Worm (Caenorhabditis elegans) whole organism, midembryonic: Measurements from ENCODE around the gene srg-22.
"Not testable (repeated sequence)": the region's sequence is repeated elsewhere in the genome, so short reads cannot be mapped to it uniquely, and the experiment has no call there.

Source experiments
- T22C8.4 ChIP-seq: fragments of 200-800 bp; sonication (Bioruptor generic); IDR thresholded peaks from 2 replicates; pipeline ENCODE4 v1.3.6; 2022; ENCODE audit warnings: missing genetic modification characterization, missing compliant biosample characterization
- cog-1 ChIP-seq: sonication (generic microtip); optimal IDR thresholded peaks from 2 replicates; lab custom pipeline; 2016; ENCODE audit warnings: missing genetic modification characterization, missing compliant biosample characterization
- flt-1 ChIP-seq: fragments of 200-800 bp; sonication (Bioruptor generic); IDR thresholded peaks from 2 replicates; pipeline ENCODE4 v1.3.6; 2022; ENCODE audit warnings: missing genetic modification characterization, missing compliant biosample characterization
- klf-2 ChIP-seq: fragments of 200-800 bp; sonication (Bioruptor generic); conservative IDR thresholded peaks from 2 replicates; pipeline ENCODE4 v1.3.6; 2022; ENCODE audit warnings: missing genetic modification reagents, missing genetic modification characterization, missing compliant biosample characterization
- med-1 ChIP-seq: sonication (generic microtip); optimal IDR thresholded peaks from 2 replicates; lab custom pipeline; 2017; ENCODE audit warnings: missing genetic modification characterization, mild to moderate bottlenecking, missing compliant biosample characterization, antibody characterized with exemption, missing genetic modification reagents; ENCODE audit not compliant: insufficient read depth
- ref-1 ChIP-seq: fragments of 200-800 bp; sonication (Bioruptor generic); conservative IDR thresholded peaks from 2 replicates; pipeline ENCODE4 v1.3.6; 2022; ENCODE audit warnings: missing genetic modification reagents, missing genetic modification characterization, missing compliant biosample characterization
- tab-1 ChIP-seq: fragments of 200-800 bp; sonication (Bioruptor generic); IDR thresholded peaks from 2 replicates; pipeline ENCODE4 v1.3.6; 2022; ENCODE audit warnings: missing genetic modification characterization, missing compliant biosample characterization
- ztf-23 ChIP-seq: fragments of 200-800 bp; sonication (Bioruptor generic); IDR thresholded peaks from 2 replicates; pipeline ENCODE4 v1.3.6; 2022; ENCODE audit warnings: missing genetic modification reagents, missing genetic modification characterization, missing compliant biosample characterization
- ztf-29 ChIP-seq: fragments of 200-800 bp; sonication (Bioruptor generic); IDR thresholded peaks from 2 replicates; pipeline ENCODE4 v1.3.6; 2022; ENCODE audit warnings: missing genetic modification reagents, missing genetic modification characterization, missing compliant biosample characterization

srg-22 gene

ce11 chrII:3093352-3093751 lies at the start of gene srg-22:
srg-22 (minus strand) TSS chrII:3093452.
- TF ChIP-seq flt-1: no peak
- no peak for TF ChIP-seq klf-2
- TF ChIP-seq tab-1: no peak
- TF ChIP-seq cog-1: no peak
- TF ChIP-seq ztf-29 (GFP tag; lab: Robert Waterston, UW): no peak
- no peak for TF ChIP-seq T22C8.4 (GFP tag; lab: Robert Waterston, UW)
- no peak for TF ChIP-seq med-1 (GFP tag; lab: Kevin White, UChicago)
- no peak for TF ChIP-seq ztf-23 (GFP tag; lab: Robert Waterston, UW)
- TF ChIP-seq ref-1: no peak

ce11 chrII:3142855-3143254 lies 49.6 kb upstream of the srg-22 start, which contains the start of gene sri-42:
sri-42 (minus strand) TSS chrII:3142955.
- not testable (repeated sequence) for TF ChIP-seq ref-1, klf-2, tab-1

ce11 chrII:3137804-3138203 lies 44.6 kb upstream of the srg-22 start, which contains the start of gene sri-54:
sri-54 (minus strand) TSS chrII:3137904.
- TF ChIP-seq ztf-23 (GFP tag; lab: Robert Waterston, UW) (no peak), klf-2 (no peak), cog-1 (no peak), ztf-29 (GFP tag; lab: Robert Waterston, UW) (no peak), med-1 (GFP tag; lab: Kevin White, UChicago) (no peak), ref-1 (no peak), T22C8.4 (GFP tag; lab: Robert Waterston, UW) (no peak), tab-1 (no peak), flt-1 (no peak)

DNA sequence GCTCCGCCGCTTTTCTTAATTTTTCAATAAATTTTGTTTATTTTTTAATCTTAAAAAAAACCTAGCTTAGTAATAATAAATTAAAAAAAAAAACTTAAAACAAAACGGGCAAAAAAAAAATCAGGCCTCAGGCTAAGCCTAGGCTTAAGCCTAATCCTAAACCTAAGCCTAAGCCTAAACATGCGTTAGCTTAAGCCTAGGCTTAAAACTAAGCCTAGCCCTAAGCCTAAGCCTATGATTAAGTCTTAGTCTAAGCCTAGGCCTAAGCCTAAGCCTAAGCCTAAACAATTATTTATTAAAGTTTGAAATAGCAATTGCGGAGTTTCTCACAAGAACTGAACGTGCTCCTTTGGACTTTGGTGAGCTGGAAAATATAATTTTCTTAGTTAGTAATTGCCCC lies 42.0 kb upstream of the srg-22 start:
- TF ChIP-seq ztf-29 (GFP tag; lab: Robert Waterston, UW) (peak; percentile 20; the same call in 1 of the 2 replicates), klf-2 (no peak), ztf-23 (GFP tag; lab: Robert Waterston, UW) (no peak)

DNA sequence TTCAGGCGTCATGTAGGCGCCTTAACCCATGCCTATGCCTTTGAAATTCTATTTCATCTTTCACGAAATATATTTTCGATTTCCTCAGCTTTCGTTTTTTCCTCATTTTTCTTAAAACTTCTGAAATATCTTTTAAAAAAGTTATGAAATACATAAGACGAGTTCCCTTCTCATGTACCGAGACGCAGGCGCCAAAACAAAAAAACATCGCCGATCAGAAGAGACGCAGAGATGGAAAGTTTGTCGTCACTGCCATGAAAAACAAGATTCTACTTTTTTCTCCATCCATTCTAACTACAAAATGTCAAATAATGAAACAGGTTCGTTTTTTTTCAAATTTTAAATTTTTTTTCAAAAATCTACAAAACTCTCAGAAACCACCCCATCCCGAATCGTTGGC lies 35.8 kb upstream of the srg-22 start, which contains the start of gene chil-24:
TSS of gene chil-24 (plus strand) at position 156 of the 400 bp plus-strand sequence.
- no peak for TF ChIP-seq flt-1
- TF ChIP-seq T22C8.4 (GFP tag; lab: Robert Waterston, UW): no peak
- TF ChIP-seq klf-2: no peak
- TF ChIP-seq med-1 (GFP tag; lab: Kevin White, UChicago): no peak
- TF ChIP-seq ztf-23 (GFP tag; lab: Robert Waterston, UW): no peak
- TF ChIP-seq cog-1: no peak
- no peak for TF ChIP-seq tab-1
- TF ChIP-seq ztf-29 (GFP tag; lab: Robert Waterston, UW): no peak
- TF ChIP-seq ref-1: no peak

- 0 out of 2 replicates have a peak, but pooled peaks have one; percentile 32 for TF ChIP-seq ztf-23 (GFP tag; lab: Robert Waterston, UW)
Observed at ce11 chrII:3126741-3127140, 33.5 kb upstream of the srg-22 start, which contains the start of gene ins-31. ins-31 (plus strand) TSS chrII:3127041.

DNA sequence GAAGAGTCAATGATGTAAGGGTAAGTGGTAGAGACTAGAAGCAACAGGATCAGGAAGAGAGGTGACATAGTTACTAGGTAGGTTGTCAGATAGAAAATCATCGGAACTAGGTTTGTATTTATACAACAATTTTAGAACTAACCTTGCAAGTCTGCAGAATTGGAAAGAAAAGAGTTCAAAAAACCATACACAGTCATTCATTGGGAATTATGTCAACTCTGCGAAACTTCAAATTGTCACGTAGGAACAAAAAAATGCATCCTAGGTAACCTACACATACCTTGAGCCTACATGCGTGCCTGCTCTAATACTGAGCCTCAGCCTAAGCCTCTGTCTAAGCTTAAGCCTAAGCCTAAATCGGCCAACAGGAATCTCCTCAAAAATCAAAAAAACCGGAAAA lies 33.1 kb upstream of the srg-22 start, which contains the start of gene ins-19:
TSS of gene ins-19 (minus strand) at position 101 of the 400 bp plus-strand sequence.
- no peak for TF ChIP-seq klf-2
- TF ChIP-seq cog-1: no peak
- TF ChIP-seq med-1 (GFP tag; lab: Kevin White, UChicago): no peak
- TF ChIP-seq T22C8.4 (GFP tag; lab: Robert Waterston, UW): no peak
- no peak for TF ChIP-seq ref-1
- no peak for TF ChIP-seq tab-1

DNA sequence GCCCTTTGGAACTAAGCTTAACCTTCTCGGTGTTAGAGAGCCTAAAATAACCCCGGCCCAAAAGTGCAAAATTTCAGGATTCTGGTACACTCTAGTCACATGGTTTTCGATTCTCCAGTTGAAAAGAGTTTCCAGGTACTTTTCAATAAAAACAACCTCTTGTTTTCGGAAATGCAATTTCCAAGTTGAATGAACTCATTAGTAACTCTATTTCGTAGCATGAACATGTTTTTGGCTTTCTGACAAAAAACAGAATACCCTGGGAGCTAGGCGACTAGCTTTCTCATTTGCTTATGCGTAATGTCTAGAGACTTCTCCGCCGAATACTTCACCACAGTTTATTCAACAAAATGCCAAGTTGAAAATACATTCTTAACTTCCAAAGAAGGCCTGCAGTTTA lies 30.0 kb upstream of the srg-22 start, which contains the start of gene srh-71:
TSS of gene srh-71 (plus strand) at position 301 of the 400 bp plus-strand sequence.
- no peak for TF ChIP-seq flt-1
- TF ChIP-seq tab-1: no peak

DNA sequence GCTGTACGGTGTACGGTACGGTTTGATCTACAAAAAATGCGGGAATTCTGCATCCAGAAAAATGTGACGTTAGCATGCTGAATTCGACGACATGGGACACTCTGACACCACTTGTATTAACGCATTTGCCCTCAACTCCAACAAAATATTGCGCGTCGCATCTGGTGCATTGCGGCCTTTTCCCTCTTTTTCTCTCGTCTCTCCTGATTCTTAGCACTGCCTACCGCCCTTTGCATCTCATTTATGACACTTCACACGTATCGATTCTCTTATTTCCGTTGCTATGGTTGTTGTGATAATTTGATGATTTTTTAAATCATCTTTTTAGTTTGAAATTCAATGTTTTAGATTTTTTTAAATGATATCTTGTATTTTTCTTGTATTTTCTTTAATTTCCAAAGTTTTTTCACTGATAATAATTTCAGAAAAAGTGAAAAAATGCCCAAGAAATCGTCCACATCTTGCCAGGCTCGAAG lies 25.7 kb upstream of the srg-22 start, which contains the start of gene T10D4.6:
TSS of gene T10D4.6 (plus strand) at position 426 of the 476 bp plus-strand sequence.
- no peak for TF ChIP-seq med-1 (GFP tag; lab: Kevin White, UChicago)
- peak; percentile 15 for TF ChIP-seq cog-1
- no peak for TF ChIP-seq flt-1
- peak; percentile 53 for TF ChIP-seq T22C8.4 (GFP tag; lab: Robert Waterston, UW)
- TF ChIP-seq klf-2: no peak

DNA sequence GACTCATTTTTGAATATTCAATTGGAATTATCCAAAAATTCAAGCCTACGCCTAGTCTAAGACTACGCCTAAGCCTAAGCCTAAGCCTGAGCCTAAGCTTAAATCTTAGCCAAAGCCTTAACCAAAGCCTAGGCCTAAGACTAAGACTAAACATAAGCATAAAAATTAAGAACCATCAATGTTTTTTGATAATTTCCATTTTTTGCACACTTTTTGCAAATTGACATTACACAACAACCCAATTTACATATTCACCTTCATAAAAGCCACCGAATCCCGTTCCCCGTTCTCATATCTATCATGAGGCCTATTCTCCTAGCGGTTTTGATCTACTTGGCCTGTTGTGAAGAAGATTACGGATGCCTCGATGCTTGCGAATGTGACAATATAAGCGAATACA lies 24.2 kb upstream of the srg-22 start, which contains the start of gene T10D4.7:
TSS of gene T10D4.7 (plus strand) at position 301 of the 400 bp plus-strand sequence.
- TF ChIP-seq ref-1 (no peak), cog-1 (no peak), klf-2 (no peak), ztf-23 (GFP tag; lab: Robert Waterston, UW) (no peak), flt-1 (no peak), ztf-29 (GFP tag; lab: Robert Waterston, UW) (no peak), med-1 (GFP tag; lab: Kevin White, UChicago) (no peak), T22C8.4 (GFP tag; lab: Robert Waterston, UW) (no peak), tab-1 (no peak)

DNA sequence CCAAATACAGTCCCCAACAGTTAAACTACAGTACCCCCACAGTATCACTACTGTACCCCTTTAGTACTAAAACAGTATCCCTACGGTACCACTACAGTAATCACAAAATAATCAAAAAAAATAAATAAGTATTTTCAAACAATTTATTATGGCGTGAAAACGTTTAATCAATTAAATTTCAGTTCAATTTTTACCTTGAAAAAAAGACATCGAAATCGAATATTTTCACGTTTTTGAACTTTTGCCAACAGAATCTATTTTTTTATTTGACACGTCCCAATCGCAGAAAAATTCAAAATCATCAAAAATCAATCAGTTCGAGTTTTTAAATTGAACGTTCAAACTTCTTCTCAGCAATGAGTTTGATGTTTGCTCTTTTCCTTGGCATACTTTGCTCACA lies 20.7 kb upstream of the srg-22 start, which contains the start of gene clec-123:
TSS of gene clec-123 (plus strand) at position 301 of the 400 bp plus-strand sequence.
- no peak for TF ChIP-seq flt-1
- no peak for TF ChIP-seq klf-2
- TF ChIP-seq ztf-23 (GFP tag; lab: Robert Waterston, UW): no peak
- no peak for TF ChIP-seq T22C8.4 (GFP tag; lab: Robert Waterston, UW)
- no peak for TF ChIP-seq ztf-29 (GFP tag; lab: Robert Waterston, UW)
- no peak for TF ChIP-seq tab-1
- no peak for TF ChIP-seq ref-1
